Worm (Caenorhabditis elegans) whole organism, late embryonic: Measurements from ENCODE around the gene ckb-2.

Source experiments
- C08G9.2 ChIP-seq: sonication (generic microtip); optimal IDR thresholded peaks from 2 replicates; lab custom pipeline; 2016; ENCODE audit warnings: mild to moderate bottlenecking, missing genetic modification characterization, moderate library complexity, missing compliant biosample characterization
- F13H6.1 ChIP-seq: sonication (generic microtip); optimal IDR thresholded peaks from 2 replicates; lab custom pipeline; 2016; ENCODE audit warnings: missing genetic modification characterization, missing compliant biosample characterization
- K02D7.2 ChIP-seq: sonication (generic microtip); optimal IDR thresholded peaks from 2 replicates; lab custom pipeline; 2017; ENCODE audit warnings: mild to moderate bottlenecking, missing genetic modification characterization, missing compliant biosample characterization
- K09A11.1 ChIP-seq: sonication (generic microtip); optimal IDR thresholded peaks from 2 replicates; lab custom pipeline; 2017; ENCODE audit warnings: antibody characterized with exemption, mild to moderate bottlenecking, missing genetic modification characterization, missing compliant biosample characterization; ENCODE audit not compliant: insufficient read depth
- T23F11.4 ChIP-seq: fragments of 200-800 bp; sonication (Bioruptor generic); optimal IDR thresholded peaks from 2 replicates; lab custom pipeline; 2018; ENCODE audit warnings: mild to moderate bottlenecking, missing genetic modification characterization, missing compliant biosample characterization
- Y22D7AL.16 ChIP-seq: sonication (generic microtip); optimal IDR thresholded peaks from 2 replicates; lab custom pipeline; 2016; ENCODE audit warnings: missing genetic modification characterization, missing compliant biosample characterization
- ahr-1 ChIP-seq: sonication (generic microtip); optimal IDR thresholded peaks from 2 replicates; lab custom pipeline; 2016; ENCODE audit warnings: missing genetic modification characterization, missing compliant biosample characterization
- ama-1 ChIP-seq: fragments of 150-350 bp; optimal IDR thresholded peaks from 2 replicates; lab custom pipeline; 2014
- ceh-14 ChIP-seq: sonication (generic microtip); optimal IDR thresholded peaks from 2 replicates; lab custom pipeline; 2016; ENCODE audit warnings: missing genotype, missing genetic modification characterization, missing compliant biosample characterization
- ceh-22 ChIP-seq: sonication (generic microtip); optimal IDR thresholded peaks from 2 replicates; lab custom pipeline; 2017; ENCODE audit warnings: missing biosample characterization, missing genetic modification characterization
- ceh-24 ChIP-seq: sonication (generic microtip); optimal IDR thresholded peaks from 2 replicates; lab custom pipeline; 2016; ENCODE audit warnings: mild to moderate bottlenecking, missing genetic modification characterization, missing compliant biosample characterization
- ceh-31 ChIP-seq: sonication (generic microtip); optimal IDR thresholded peaks from 2 replicates; lab custom pipeline; 2016; ENCODE audit warnings: missing genetic modification characterization, missing compliant biosample characterization
- ceh-34 ChIP-seq: sonication (generic microtip); optimal IDR thresholded peaks from 2 replicates; lab custom pipeline; 2016; ENCODE audit warnings: mild to moderate bottlenecking, missing genetic modification characterization, missing compliant biosample characterization
- elt-2 ChIP-seq: sonication (generic microtip); optimal IDR thresholded peaks from 2 replicates; lab custom pipeline; 2016; ENCODE audit warnings: missing genetic modification reagents, missing genetic modification characterization, missing compliant biosample characterization
- eyg-1 ChIP-seq: sonication (generic microtip); optimal IDR thresholded peaks from 2 replicates; lab custom pipeline; 2016; ENCODE audit warnings: missing genotype, missing genetic modification characterization, missing compliant biosample characterization
- hlh-15 ChIP-seq: sonication (generic microtip); optimal IDR thresholded peaks from 2 replicates; lab custom pipeline; 2016; ENCODE audit warnings: missing genetic modification characterization, missing compliant biosample characterization
- hlh-6 ChIP-seq: sonication (generic microtip); optimal IDR thresholded peaks from 2 replicates; lab custom pipeline; 2016; ENCODE audit warnings: missing genotype, missing genetic modification characterization, missing compliant biosample characterization
- hlh-8 ChIP-seq: sonication (generic microtip); optimal IDR thresholded peaks from 2 replicates; lab custom pipeline; 2016; ENCODE audit warnings: missing genotype, missing genetic modification characterization, missing compliant biosample characterization
- madf-2 ChIP-seq: sonication (generic microtip); optimal IDR thresholded peaks from 2 replicates; lab custom pipeline; 2017; ENCODE audit warnings: missing genetic modification characterization, missing compliant biosample characterization
- mec-3 ChIP-seq: sonication (generic microtip); optimal IDR thresholded peaks from 2 replicates; lab custom pipeline; 2016; ENCODE audit warnings: borderline replicate concordance, missing genetic modification characterization, missing compliant biosample characterization
- nfya-1 ChIP-seq: sonication (generic microtip); optimal IDR thresholded peaks from 2 replicates; lab custom pipeline; 2017; ENCODE audit warnings: missing genetic modification characterization, mild to moderate bottlenecking, missing compliant biosample characterization, antibody characterized with exemption, moderate library complexity
- npax-4 ChIP-seq: sonication (generic microtip); optimal IDR thresholded peaks from 2 replicates; lab custom pipeline; 2016; ENCODE audit warnings: missing genetic modification characterization, missing compliant biosample characterization
- odd-2 ChIP-seq: sonication (generic microtip); optimal IDR thresholded peaks from 2 replicates; lab custom pipeline; 2017; ENCODE audit warnings: antibody characterized with exemption, mild to moderate bottlenecking, missing genetic modification characterization, missing compliant biosample characterization
- pag-3 ChIP-seq: sonication (generic microtip); optimal IDR thresholded peaks from 2 replicates; lab custom pipeline; 2016; ENCODE audit warnings: missing compliant biosample characterization, missing genetic modification characterization, borderline replicate concordance
- pat-9 ChIP-seq: fragments of 200-800 bp; sonication (Bioruptor generic); optimal IDR thresholded peaks from 2 replicates; lab custom pipeline; 2018; ENCODE audit warnings: mild to moderate bottlenecking, missing genetic modification characterization, moderate library complexity, missing compliant biosample characterization
- pax-1 ChIP-seq: fragments of 150-350 bp; optimal IDR thresholded peaks from 2 replicates; lab custom pipeline; 2014; ENCODE audit warnings: missing biosample characterization, missing genetic modification characterization
- pqm-1 ChIP-seq: sonication (generic microtip); optimal IDR thresholded peaks from 2 replicates; lab custom pipeline; 2016; ENCODE audit warnings: missing genetic modification characterization, missing compliant biosample characterization
- rnt-1 ChIP-seq: sonication (generic microtip); optimal IDR thresholded peaks from 2 replicates; lab custom pipeline; 2016; ENCODE audit warnings: missing genetic modification characterization, missing compliant biosample characterization
- sox-4 ChIP-seq: sonication (generic microtip); optimal IDR thresholded peaks from 2 replicates; lab custom pipeline; 2017; ENCODE audit warnings: mild to moderate bottlenecking, missing genetic modification characterization, inconsistent platforms, missing compliant biosample characterization
- tbx-2 ChIP-seq: sonication (generic microtip); optimal IDR thresholded peaks from 2 replicates; lab custom pipeline; 2016; ENCODE audit warnings: missing genetic modification characterization, missing compliant biosample characterization
- unc-42 ChIP-seq: sonication (generic microtip); optimal IDR thresholded peaks from 2 replicates; lab custom pipeline; 2016; ENCODE audit warnings: missing genotype, missing genetic modification characterization, missing compliant biosample characterization
- unc-55 ChIP-seq: sonication (generic microtip); optimal IDR thresholded peaks from 2 replicates; lab custom pipeline; 2017; ENCODE audit warnings: missing biosample characterization, missing genetic modification reagents, missing genetic modification characterization

The ckb-2 gene

ce11 chrIII:4323859-4324258 lies 43.9 kb upstream of the ckb-2 start, which contains the start of gene H38K22.9:
H38K22.9 (plus strand) TSS chrIII:4324159.
- no peak for TF ChIP-seq K02D7.2 (tag; lab: Kevin White, UChicago)
- TF ChIP-seq rnt-1 (tag; lab: Kevin White, UChicago): no peak

ce11 chrIII:4328208-4328987 lies 39.4 kb upstream of the ckb-2 start:
- TF ChIP-seq nfya-1 (tag; lab: Kevin White, UChicago): peak; percentile 83
- no peak for TF ChIP-seq T23F11.4 (GFP tag; lab: Kevin White, UChicago)
- TF ChIP-seq, all 69 proteins: peak for 1

- TF ChIP-seq pag-3 (tag; lab: Kevin White, UChicago): no peak
- no peak for TF ChIP-seq ceh-24
- TF ChIP-seq eyg-1: no peak
- TF ChIP-seq hlh-6: no peak
- no peak for TF ChIP-seq hlh-15 (tag; lab: Kevin White, UChicago)
- TF ChIP-seq pqm-1 (tag; lab: Kevin White, UChicago): no peak
- TF ChIP-seq odd-2 (tag; lab: Kevin White, UChicago): no peak
- no peak for TF ChIP-seq Y22D7AL.16 (tag; lab: Kevin White, UChicago)
- TF ChIP-seq madf-2 (tag; lab: Kevin White, UChicago): no peak
- no peak for TF ChIP-seq npax-4 (tag; lab: Kevin White, UChicago)
- no peak for TF ChIP-seq F13H6.1 (tag; lab: Kevin White, UChicago)
- TF ChIP-seq mec-3 (tag; lab: Kevin White, UChicago): no peak
- TF ChIP-seq elt-2 (tag; lab: Kevin White, UChicago): no peak
- TF ChIP-seq, all 69 proteins: peak for 0
These were observed 36.8 kb upstream of the ckb-2 start, which contains the start of gene gly-6 for ce11 chrIII:4330984-4331383. gly-6 (minus strand) TSS chrIII:4331228.

- no peak for TF ChIP-seq T23F11.4 (GFP tag; lab: Kevin White, UChicago)
- TF ChIP-seq pax-1 (tag; lab: Kevin White, UChicago): no peak
- peak; percentile 33 for TF ChIP-seq nfya-1 (tag; lab: Kevin White, UChicago)
- TF ChIP-seq ceh-24: no peak
- TF ChIP-seq tbx-2 (tag; lab: Kevin White, UChicago): peak; percentile 26
- no peak for TF ChIP-seq pat-9
These were observed 35.2 kb upstream of the ckb-2 start, which contains the start of gene cdk-12 for ce11 chrIII:4332543-4333042. cdk-12 (plus strand) TSS chrIII:4332992.

- no peak for TF ChIP-seq ama-1 (lab: Kevin White, UChicago)
- TF ChIP-seq sox-4 (tag; lab: Kevin White, UChicago): no peak
- no peak for TF ChIP-seq pag-3 (tag; lab: Kevin White, UChicago)
- TF ChIP-seq ahr-1 (tag; lab: Kevin White, UChicago): no peak
- no peak for TF ChIP-seq ceh-34
- no peak for TF ChIP-seq hlh-8 (tag; lab: Kevin White, UChicago)
- TF ChIP-seq nfya-1 (tag; lab: Kevin White, UChicago): peak; percentile 26
- TF ChIP-seq C08G9.2 (tag; lab: Kevin White, UChicago): peak; percentile 19
- TF ChIP-seq K09A11.1 (tag; lab: Kevin White, UChicago): no peak
- no peak for TF ChIP-seq ceh-22
- peak; percentile 10 for TF ChIP-seq F13H6.1 (tag; lab: Kevin White, UChicago)
- TF ChIP-seq unc-55 (GFP tag; lab: Kevin White, UChicago): peak; percentile 41
- peak; percentile 51 for TF ChIP-seq ceh-31 (tag; lab: Kevin White, UChicago)
- TF ChIP-seq ceh-14 (tag; lab: Kevin White, UChicago): peak; percentile 13
- peak; percentile 14 for TF ChIP-seq unc-42 (tag; lab: Kevin White, UChicago)
These were observed 32.1 kb upstream of the ckb-2 start for ce11 chrIII:4335614-4336013.
